Worm (Caenorhabditis elegans) whole organism, L4 larva: ENCODE results near the gene max-2.

Experiments
- F49E8.2 ChIP-seq: sonication (generic microtip); optimal IDR thresholded peaks from 2 replicates; lab custom pipeline; 2016; ENCODE audit warnings: missing compliant biosample characterization, mild to moderate bottlenecking, missing genetic modification characterization, borderline replicate concordance
- R02D3.7 ChIP-seq: fragments of 150-350 bp; sonication (generic microtip); optimal IDR thresholded peaks from 3 replicates; lab custom pipeline; 2014; ENCODE audit warnings: missing biosample characterization, missing genetic modification characterization
- Y105C5A.15 ChIP-seq: fragments of 200-800 bp; sonication (Bioruptor generic); IDR thresholded peaks from 2 replicates; pipeline ENCODE4 v1.3.6; 2022; ENCODE audit warnings: missing genetic modification characterization, missing compliant biosample characterization
- ZK337.2 ChIP-seq: fragments of 200-800 bp; sonication (Bioruptor generic); IDR thresholded peaks from 2 replicates; pipeline ENCODE4 v1.3.6; 2022; ENCODE audit warnings: missing genetic modification reagents, missing genetic modification characterization, missing compliant biosample characterization
- aha-1 ChIP-seq: fragments of 150-350 bp; peaks from one replicate; lab custom pipeline; 2014; ENCODE audit warnings: missing biosample characterization, missing genetic modification characterization
- ama-1 ChIP-seq: fragments of 150-350 bp; optimal IDR thresholded peaks from 2 replicates; lab custom pipeline; 2014; ENCODE audit warnings: inconsistent platforms, mixed read lengths
- ceh-28 ChIP-seq: fragments of 150-350 bp; optimal IDR thresholded peaks from 2 replicates; lab custom pipeline; 2014; ENCODE audit warnings: missing biosample characterization, missing genetic modification reagents, missing genetic modification characterization
- ceh-82 ChIP-seq: sonication (generic microtip); optimal IDR thresholded peaks from 2 replicates; lab custom pipeline; 2017; ENCODE audit warnings: missing biosample characterization, missing genetic modification characterization
- ces-1 ChIP-seq: fragments of 150-350 bp; sonication (generic microtip); optimal IDR thresholded peaks from 4 replicates; lab custom pipeline; 2014; ENCODE audit warnings: missing biosample characterization, missing genetic modification reagents, missing genetic modification characterization
- ctbp-1 ChIP-seq: fragments of 200-800 bp; sonication (Bioruptor generic); IDR thresholded peaks from 2 replicates; pipeline ENCODE4 v1.3.6; 2022; ENCODE audit warnings: missing genetic modification reagents, missing genetic modification characterization, missing compliant biosample characterization
- daf-16 ChIP-seq, 3 experiments: sonication (generic microtip); optimal IDR thresholded peaks; 2 replicates each; lab custom pipeline; 2016 to 2017; ENCODE audit warnings: missing genetic modification characterization in 3 of 3, missing genetic modification reagents in 3 of 3, mild to moderate bottlenecking in 2 of 3, missing compliant biosample characterization in 2 of 3, missing biosample characterization in 1 of 3, moderate library complexity in 1 of 3
- daf-19 ChIP-seq: fragments of 200-800 bp; sonication (Bioruptor generic); conservative IDR thresholded peaks from 2 replicates; pipeline ENCODE4 v1.3.6; 2022; ENCODE audit warnings: missing genetic modification characterization, missing compliant biosample characterization
- dmd-9 ChIP-seq: fragments of 200-800 bp; sonication (Bioruptor generic); IDR thresholded peaks from 2 replicates; pipeline ENCODE4 v1.3.6; 2022; ENCODE audit warnings: missing genetic modification reagents, missing genetic modification characterization, missing compliant biosample characterization
- duxl-1 ChIP-seq: sonication (generic microtip); optimal IDR thresholded peaks from 2 replicates; lab custom pipeline; 2016; ENCODE audit warnings: mild to moderate bottlenecking, missing genetic modification characterization, moderate library complexity, missing compliant biosample characterization; ENCODE audit not compliant: poor library complexity
- dve-1 ChIP-seq: sonication (generic microtip); optimal IDR thresholded peaks from 2 replicates; lab custom pipeline; 2017; ENCODE audit warnings: antibody characterized with exemption, mild to moderate bottlenecking, missing genetic modification characterization, missing compliant biosample characterization; ENCODE audit not compliant: insufficient read depth
- fkh-10 ChIP-seq: fragments of 150-350 bp; optimal IDR thresholded peaks from 2 replicates; lab custom pipeline; 2014; ENCODE audit warnings: missing biosample characterization, missing genetic modification reagents, missing genetic modification characterization
- hif-1 ChIP-seq, 2 experiments: sonication (generic microtip); optimal IDR thresholded peaks; 2 replicates each; lab custom pipeline; 2016 to 2017; ENCODE audit warnings: missing compliant biosample characterization in 2 of 2, missing genetic modification characterization in 2 of 2, missing genetic modification reagents in 2 of 2, missing genotype in 2 of 2, mild to moderate bottlenecking in 1 of 2
- hlh-11 ChIP-seq: fragments of 200-800 bp; sonication (Bioruptor generic); optimal IDR thresholded peaks from 2 replicates; lab custom pipeline; 2018; ENCODE audit warnings: mild to moderate bottlenecking, missing genetic modification characterization, missing compliant biosample characterization
- hlh-30 ChIP-seq: sonication (generic microtip); optimal IDR thresholded peaks from 2 replicates; lab custom pipeline; 2017; ENCODE audit warnings: antibody characterized with exemption, mild to moderate bottlenecking, missing genetic modification characterization, missing compliant biosample characterization; ENCODE audit not compliant: insufficient read depth
- lim-7 ChIP-seq: fragments of 200-800 bp; sonication (Bioruptor generic); IDR thresholded peaks from 2 replicates; pipeline ENCODE4 v1.3.6; 2022; ENCODE audit warnings: missing genetic modification characterization, missing compliant biosample characterization
- lin-1 ChIP-seq: fragments of 200-800 bp; sonication (Bioruptor generic); IDR thresholded peaks from 2 replicates; pipeline ENCODE4 v1.3.6; 2022; ENCODE audit warnings: missing genetic modification reagents, missing genetic modification characterization, missing compliant biosample characterization
- lin-29 ChIP-seq: fragments of 200-800 bp; sonication (Bioruptor generic); IDR thresholded peaks from 2 replicates; pipeline ENCODE4 v1.3.6; 2022; ENCODE audit warnings: missing genetic modification reagents, missing genetic modification characterization, missing compliant biosample characterization
- lin-39 ChIP-seq: fragments of 150-350 bp; optimal IDR thresholded peaks from 2 replicates; lab custom pipeline; 2014; ENCODE audit warnings: missing biosample characterization, missing genetic modification reagents, missing genetic modification characterization
- mdl-1 ChIP-seq, 2 experiments: fragments of 150-350 bp in 1 of 2; sonication (generic microtip) in 1 of 2; optimal IDR thresholded peaks; 2 replicates each; lab custom pipeline; 2014 to 2017; ENCODE audit warnings: missing biosample characterization in 2 of 2, missing genetic modification characterization in 2 of 2
- mdt-29 ChIP-seq: fragments of 200-800 bp; sonication (Bioruptor generic); IDR thresholded peaks from 2 replicates; pipeline ENCODE4 v1.3.6; 2022; ENCODE audit warnings: missing genetic modification reagents, missing genetic modification characterization, missing compliant biosample characterization
- mxl-3 ChIP-seq: fragments of 200-800 bp; sonication (Bioruptor generic); optimal IDR thresholded peaks from 2 replicates; lab custom pipeline; 2018; ENCODE audit warnings: mild to moderate bottlenecking, missing genetic modification characterization, missing compliant biosample characterization
- nhr-10 ChIP-seq: fragments of 150-350 bp; optimal IDR thresholded peaks from 2 replicates; lab custom pipeline; 2014; ENCODE audit warnings: missing biosample characterization, missing genetic modification characterization
- nhr-102 ChIP-seq: sonication (generic microtip); optimal IDR thresholded peaks from 2 replicates; lab custom pipeline; 2016; ENCODE audit warnings: mild to moderate bottlenecking, missing genetic modification characterization, moderate library complexity, missing compliant biosample characterization
- nhr-25 ChIP-seq: sonication (generic microtip); optimal IDR thresholded peaks from 2 replicates; lab custom pipeline; 2017; ENCODE audit warnings: missing genetic modification characterization, mild to moderate bottlenecking, missing compliant biosample characterization, antibody characterized with exemption, moderate library complexity, borderline replicate concordance; ENCODE audit not compliant: insufficient read depth
- nhr-28 ChIP-seq: fragments of 150-350 bp; optimal IDR thresholded peaks from 2 replicates; lab custom pipeline; 2014; ENCODE audit warnings: missing biosample characterization, missing genetic modification characterization
- nhr-42 ChIP-seq: fragments of 200-800 bp; sonication (Bioruptor generic); IDR thresholded peaks from 2 replicates; pipeline ENCODE4 v1.3.6; 2022; ENCODE audit warnings: missing genetic modification characterization, missing compliant biosample characterization
- nhr-48 ChIP-seq: sonication (generic microtip); optimal IDR thresholded peaks from 2 replicates; lab custom pipeline; 2016; ENCODE audit warnings: mild to moderate bottlenecking, missing genetic modification characterization, missing compliant biosample characterization
- nhr-6 ChIP-seq: fragments of 150-350 bp; optimal IDR thresholded peaks from 2 replicates; lab custom pipeline; 2014; ENCODE audit warnings: missing biosample characterization, missing genetic modification characterization
- nhr-76 ChIP-seq: fragments of 150-350 bp; optimal IDR thresholded peaks from 2 replicates; lab custom pipeline; 2014; ENCODE audit warnings: missing biosample characterization, missing genetic modification characterization
- nhr-77 ChIP-seq: fragments of 150-350 bp; optimal IDR thresholded peaks from 2 replicates; lab custom pipeline; 2014; ENCODE audit warnings: missing biosample characterization, missing genetic modification characterization
- pha-4 ChIP-seq, 2 experiments: fragments of 150-350 bp in 1 of 2; fragments of 200-800 bp in 1 of 2; sonication (Bioruptor generic) in 1 of 2; IDR thresholded peaks in 1 of 2; optimal IDR thresholded peaks in 1 of 2; 2 replicates each; pipeline versions ENCODE4 v1.3.6 to Lab custom; 2014 to 2022; ENCODE audit warnings: missing genetic modification characterization in 2 of 2, missing genetic modification reagents in 2 of 2, missing biosample characterization in 1 of 2, missing compliant biosample characterization in 1 of 2
- php-3 ChIP-seq: fragments of 200-800 bp; sonication (Bioruptor generic); IDR thresholded peaks from 2 replicates; pipeline ENCODE4 v1.3.6; 2022; ENCODE audit warnings: missing genetic modification reagents, missing genetic modification characterization, missing compliant biosample characterization
- pqm-1 ChIP-seq: sonication (generic microtip); optimal IDR thresholded peaks from 2 replicates; lab custom pipeline; 2017; ENCODE audit warnings: missing biosample characterization, missing genetic modification characterization
- snpc-1.2 ChIP-seq: fragments of 200-800 bp; sonication (Bioruptor generic); IDR thresholded peaks from 2 replicates; pipeline ENCODE4 v1.3.6; 2022; ENCODE audit warnings: missing genetic modification reagents, missing genetic modification characterization, missing compliant biosample characterization
- snpc-4 ChIP-seq: fragments of 150-350 bp; optimal IDR thresholded peaks from 2 replicates; lab custom pipeline; 2014; ENCODE audit warnings: missing biosample characterization, missing genetic modification characterization
- spr-3 ChIP-seq: fragments of 200-800 bp; sonication (Bioruptor generic); optimal IDR thresholded peaks from 2 replicates; lab custom pipeline; 2018; ENCODE audit warnings: mild to moderate bottlenecking, missing genetic modification characterization, missing compliant biosample characterization
- vab-7 ChIP-seq: fragments of 200-800 bp; sonication (Bioruptor generic); IDR thresholded peaks from 2 replicates; pipeline ENCODE4 v1.3.6; 2022; ENCODE audit warnings: missing genetic modification reagents, missing genetic modification characterization, missing compliant biosample characterization
- zip-2 ChIP-seq: fragments of 150-350 bp; optimal IDR thresholded peaks from 2 replicates; lab custom pipeline; 2014; ENCODE audit warnings: missing biosample characterization, missing genetic modification characterization

Gene max-2

ce11 chrII:12982830-12983229 is 42.8 kb downstream of the max-2 start:
- TF ChIP-seq ctbp-1 (GFP tag; lab: Robert Waterston, UW), result no peak
- TF ChIP-seq vab-7 (GFP tag; lab: Robert Waterston, UW), result no peak
- no peak for TF ChIP-seq snpc-4 (tag; lab: Kevin White, UChicago)
- no peak for TF ChIP-seq nhr-76
- TF ChIP-seq hlh-11 (tag; lab: Kevin White, UChicago), result peak; percentile 46
- no peak for TF ChIP-seq R02D3.7 (tag; lab: Kevin White, UChicago)
- peak; percentile 10 for TF ChIP-seq dve-1 (tag; lab: Kevin White, UChicago)
- no peak for TF ChIP-seq nhr-10 (tag; lab: Kevin White, UChicago)
- no peak for TF ChIP-seq mdt-29 (GFP tag; lab: Robert Waterston, UW)
- 0 out of 2 replicates have a peak, but pooled peaks have one; percentile 23 for TF ChIP-seq php-3 (GFP tag; lab: Robert Waterston, UW)
- no peak for TF ChIP-seq nhr-42

DNA sequence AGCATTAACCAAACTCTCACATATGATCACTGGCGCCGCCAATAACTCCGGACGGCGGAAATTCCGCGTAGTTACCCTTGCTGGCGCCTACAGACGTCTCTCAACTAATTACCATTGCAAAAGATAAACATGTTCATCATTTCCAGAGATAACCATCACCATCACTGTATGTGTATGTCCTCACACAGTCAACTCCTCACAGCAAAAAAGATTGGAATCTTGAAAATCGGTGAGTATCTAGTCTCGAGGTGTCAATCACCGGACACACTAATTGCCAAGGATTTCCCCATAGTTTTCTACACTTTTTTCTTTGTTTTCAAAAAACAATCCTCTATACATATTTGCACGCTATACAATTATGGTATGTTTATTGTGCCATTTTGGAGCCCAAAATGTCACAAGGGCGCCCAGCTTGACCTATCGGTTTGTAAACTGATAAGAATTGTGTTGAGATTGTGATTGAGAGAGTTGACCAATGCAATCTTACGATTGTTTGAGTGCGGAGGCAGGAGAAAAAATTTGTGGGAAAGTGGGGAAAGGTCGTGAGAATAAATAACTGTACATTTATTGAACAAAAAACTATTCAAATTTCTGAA is 43.6 kb downstream of the max-2 start:
- TF ChIP-seq nhr-28 (tag; lab: Kevin White, UChicago) (peak; percentile 30), dve-1 (tag; lab: Kevin White, UChicago) (peak; percentile 26), hlh-11 (tag; lab: Kevin White, UChicago) (peak; percentile 66), nhr-6 (tag; lab: Kevin White, UChicago) (peak; percentile 42), pqm-1 (peak; percentile 39), lim-7 (no peak), daf-16 (GFP tag; optimal IDR thresholded peaks at IDR 0.05; lab: Kevin White, UChicago) (no peak), daf-16 (tag; optimal IDR thresholded peaks at IDR 0.05; lab: Kevin White, UChicago) (peak; percentile 82), lin-39 (no peak)

ce11 chrII:12980212-12980611 is 45.4 kb downstream of the max-2 start, which contains the start of gene cyd-1:
Gene cyd-1 (plus strand): TSS chrII:12980591.
- TF ChIP-seq snpc-1.2 (no peak), hlh-11 (tag; lab: Kevin White, UChicago) (peak; percentile 93), ama-1 (lab: Kevin White, UChicago) (no peak), lin-1 (GFP tag; lab: Robert Waterston, UW) (peak; percentile 78), aha-1 (tag; lab: Kevin White, UChicago) (no peak), nhr-48 (tag; lab: Kevin White, UChicago) (peak; percentile 43), ZK337.2 (no peak), hlh-30 (tag; lab: Kevin White, UChicago) (peak; percentile 39), F49E8.2 (tag; lab: Kevin White, UChicago) (no peak), nhr-10 (tag; lab: Kevin White, UChicago) (peak; percentile 12), duxl-1 (tag; lab: Kevin White, UChicago) (no peak), nhr-28 (tag; lab: Kevin White, UChicago) (peak; percentile 89), fkh-10 (no peak), pha-4 (GFP tag; IDR thresholded peaks at IDR 0.05; lab: Robert Waterston, UW) (peak; percentile 30; the same call in 1 of the 2 replicates), pha-4 (tag; optimal IDR thresholded peaks at IDR 0.05; lab: Kevin White, UChicago) (peak; percentile 86), mdt-29 (GFP tag; lab: Robert Waterston, UW) (no peak), hif-1 (tag; optimal IDR thresholded peaks at IDR 0.05; lab: Kevin White, UChicago) (peak in 1 of 2 experiments; percentile 8), dve-1 (tag; lab: Kevin White, UChicago) (peak; percentile 89), ceh-28 (tag; lab: Kevin White, UChicago) (no peak), mxl-3 (GFP tag; lab: Kevin White, UChicago) (peak; percentile 46), nhr-25 (tag; lab: Kevin White, UChicago) (no peak), nhr-6 (tag; lab: Kevin White, UChicago) (peak; percentile 16), ceh-82 (no peak), dmd-9 (GFP tag; lab: Robert Waterston, UW) (no peak), nhr-77 (peak; percentile 86), ces-1 (GFP tag; lab: Kevin White, UChicago) (no peak), Y105C5A.15 (GFP tag; lab: Robert Waterston, UW) (no peak), spr-3 (GFP tag; lab: Kevin White, UChicago) (no peak), lin-29 (GFP tag; lab: Robert Waterston, UW) (no peak), nhr-102 (tag; lab: Kevin White, UChicago) (peak; percentile 69), ctbp-1 (GFP tag; lab: Robert Waterston, UW) (no peak), php-3 (GFP tag; lab: Robert Waterston, UW) (peak; percentile 94), daf-19 (GFP tag; lab: Robert Waterston, UW) (no peak), mdl-1 (tag; optimal IDR thresholded peaks at IDR 0.05; lab: Kevin White, UChicago) (peak in 1 of 2 experiments; percentile 58), R02D3.7 (tag; lab: Kevin White, UChicago) (no peak), zip-2 (tag; lab: Kevin White, UChicago) (no peak), daf-16 (GFP tag; optimal IDR thresholded peaks at IDR 0.05; lab: Kevin White, UChicago) (peak in 1 of 2 experiments; percentile 34), daf-16 (tag; optimal IDR thresholded peaks at IDR 0.05; lab: Kevin White, UChicago) (peak; percentile 97)
